Fruit fly (Drosophila melanogaster): ENCODE data around the gene Ccp84Ag.
A peak's percentile ranks its signal among the peaks of the same experiment; 100 is the strongest.

The Ccp84Ag gene

dm6 chr3R:6723537-6724171 is 37.1 kb downstream of the Ccp84Ag start (continued):
- TF ChIP-seq CG2712 (tag; optimal IDR thresholded peaks at IDR 0.05) (peak; percentile 74), zf30C (GFP tag; optimal IDR thresholded peaks at IDR 0.05) (peak; percentile 83), sr (GFP tag; IDR thresholded peaks at IDR 0.05) (no peak), HmgD (GFP tag; optimal IDR thresholded peaks at IDR 0.05) (no peak), CG11504 (tag; optimal IDR thresholded peaks at IDR 0.05) (peak; percentile 62), Hr39 (optimal IDR thresholded peaks at IDR 0.05) (no peak), nerfin-1 (tag; optimal IDR thresholded peaks at IDR 0.05) (peak; percentile 42), CG15696 (tag; optimal IDR thresholded peaks at IDR 0.05) (peak; percentile 72), crp (GFP tag; optimal IDR thresholded peaks at IDR 0.05) (no peak), hkb (optimal IDR thresholded peaks at IDR 0.05) (no peak), hkb (GFP tag; IDR thresholded peaks at IDR 0.05) (no peak), CG8359 (GFP tag; optimal IDR thresholded peaks at IDR 0.05; ENCODE audit: borderline replicate concordance) (peak; percentile 34), shn (GFP tag; optimal IDR thresholded peaks at IDR 0.05) (no peak), jigr1 (GFP tag; IDR thresholded peaks at IDR 0.05) (no peak), Bteb2 (GFP tag; optimal IDR thresholded peaks at IDR 0.05) (no peak), slou (GFP tag; optimal IDR thresholded peaks at IDR 0.05) (no peak), CG8281 (tag; optimal IDR thresholded peaks at IDR 0.05) (no peak), btn (GFP tag; optimal IDR thresholded peaks at IDR 0.05) (peak; percentile 14), NC2β (GFP tag; optimal IDR thresholded peaks at IDR 0.05) (no peak), CG11085 (GFP tag; IDR thresholded peaks at IDR 0.05) (no peak), D19A (tag; optimal IDR thresholded peaks at IDR 0.05) (peak; percentile 44), NfI (GFP tag; optimal IDR thresholded peaks at IDR 0.05) (no peak), CG3995 (GFP tag; optimal IDR thresholded peaks at IDR 0.05) (no peak), dpn (GFP tag; optimal IDR thresholded peaks at IDR 0.05) (peak in 1 of 2 experiments; percentile 2), z (GFP tag; IDR thresholded peaks at IDR 0.05) (no peak), CG7928 (GFP tag; optimal IDR thresholded peaks at IDR 0.05) (no peak), CG4282 (GFP tag; optimal IDR thresholded peaks at IDR 0.05) (no peak), stwl (tag; optimal IDR thresholded peaks at IDR 0.05) (no peak), CG6854 (GFP tag; optimal IDR thresholded peaks at IDR 0.05) (no peak), gem (tag; optimal IDR thresholded peaks at IDR 0.05) (peak; percentile 73), CG17361 (GFP tag; IDR thresholded peaks at IDR 0.05) (peak; percentile 71), ftz-f1 (GFP tag; optimal IDR thresholded peaks at IDR 0.05) (no peak), row (GFP tag; IDR thresholded peaks at IDR 0.05) (peak; percentile 48; the same call in 1 of the 3 replicates), nom (GFP tag; optimal IDR thresholded peaks at IDR 0.05) (no peak), hbn (GFP tag; IDR thresholded peaks at IDR 0.05; ENCODE audit: partially characterized antibody) (no peak), hb (GFP tag; IDR thresholded peaks at IDR 0.05; ENCODE audit: partially characterized antibody) (no peak), CG9727 (GFP tag; optimal IDR thresholded peaks at IDR 0.05) (peak; percentile 70), HmgZ (tag; optimal IDR thresholded peaks at IDR 0.05) (no peak), Hey (tag; optimal IDR thresholded peaks at IDR 0.05) (no peak), CG17829 (tag; optimal IDR thresholded peaks at IDR 0.05) (peak; percentile 61), CHES-1-like (GFP tag; optimal IDR thresholded peaks at IDR 0.05) (no peak), bcd (GFP tag; optimal IDR thresholded peaks at IDR 0.05) (peak; percentile 20), CG6254 (GFP tag; optimal IDR thresholded peaks at IDR 0.05) (peak; percentile 27), Bgb (GFP tag; IDR thresholded peaks at IDR 0.05; ENCODE audit: partially characterized antibody) (no peak), CG15011 (GFP tag; optimal IDR thresholded peaks at IDR 0.05) (peak; percentile 20), CG14710 (tag; optimal IDR thresholded peaks at IDR 0.05) (peak; percentile 63), CG1603 (tag; optimal IDR thresholded peaks at IDR 0.05) (peak; percentile 49), Meics (GFP tag; optimal IDR thresholded peaks at IDR 0.05) (no peak), CG4707 (GFP tag; optimal IDR thresholded peaks at IDR 0.05) (no peak), oc (tag; optimal IDR thresholded peaks at IDR 0.05) (no peak)

All from whole organism, embryonic.